Worm (Caenorhabditis elegans): Measurements from ENCODE around the gene gcy-19.

DNA sequence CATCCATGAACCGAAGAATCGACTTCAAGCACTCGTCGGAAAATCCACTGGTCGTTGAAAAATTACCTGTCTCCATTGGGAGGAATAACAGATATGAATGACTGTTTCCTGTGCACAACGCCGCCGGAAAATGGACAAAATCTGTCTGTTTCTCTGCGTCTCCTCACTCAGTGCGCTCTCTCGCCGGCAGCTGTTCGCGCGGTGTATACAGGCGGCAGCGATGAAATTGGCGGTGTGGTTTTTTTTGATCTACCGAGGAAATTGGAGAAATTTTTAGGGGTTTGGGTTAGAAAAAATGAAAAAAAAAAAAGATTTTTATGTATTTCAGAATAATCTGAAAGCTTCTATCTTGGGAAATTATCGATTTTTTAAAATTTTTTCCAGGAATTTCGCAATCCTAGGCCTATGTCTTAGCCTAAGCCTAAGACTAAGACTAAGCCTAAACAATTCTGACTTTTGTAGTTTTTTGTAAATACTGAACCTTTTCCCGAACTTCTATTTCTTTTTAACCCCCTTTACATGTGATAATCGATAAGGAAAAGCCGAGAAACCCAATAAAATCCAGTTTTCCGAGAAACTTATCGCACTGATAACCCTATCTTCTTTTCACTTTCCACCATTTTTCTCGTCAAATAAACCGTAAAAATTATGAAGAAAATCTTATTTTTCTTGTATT, 11.0 kb downstream of the gcy-19 start, which contains the start of the genes fbxc-50 and C17F4.2:
- no peak for TF ChIP-seq dpl-1 (GFP tag; optimal IDR thresholded peaks at IDR 0.05)
- TF ChIP-seq F10B5.3 (tag; optimal IDR thresholded peaks at IDR 0.05): no peak
